Fruit fly (Drosophila melanogaster) whole organism, embryonic: ENCODE results near the gene Mlp84B.

Experiments used
- Awh ChIP-seq: fragments of 200-800 bp; sonication (Bioruptor generic); IDR thresholded peaks from 2 replicates; pipeline ENCODE4, ENCODE4 v1.3.6; 2022; ENCODE audit warnings: missing biosample characterization, missing genetic modification characterization
- CG11398 ChIP-seq: fragments of 200-800 bp; sonication (Bioruptor generic); optimal IDR thresholded peaks from 2 replicates; lab custom pipeline; 2016; ENCODE audit warnings: missing biosample characterization, missing genetic modification characterization
- CG13424 ChIP-seq: fragments of 200-800 bp; sonication (Bioruptor generic); optimal IDR thresholded peaks from 2 replicates; lab custom pipeline; 2019; ENCODE audit warnings: missing biosample characterization, mild to moderate bottlenecking, missing genetic modification characterization, moderate library complexity
- CG13624 ChIP-seq: fragments of 200-800 bp; sonication (Bioruptor generic); optimal IDR thresholded peaks from 2 replicates; lab custom pipeline; 2016; ENCODE audit warnings: missing biosample characterization, missing genetic modification characterization
- CG1529 ChIP-seq: fragments of 200-800 bp; sonication (Bioruptor generic); optimal IDR thresholded peaks from 3 replicates; lab custom pipeline; 2018; ENCODE audit warnings: missing biosample characterization, missing genetic modification characterization
- CG15601 ChIP-seq: fragments of 200-800 bp; sonication (Bioruptor generic); optimal IDR thresholded peaks from 3 replicates; lab custom pipeline; 2019; ENCODE audit warnings: missing biosample characterization, mild to moderate bottlenecking, missing genetic modification characterization, moderate library complexity
- CG16779 ChIP-seq: fragments of 200-800 bp; sonication (Bioruptor generic); IDR thresholded peaks from 2 replicates; pipeline ENCODE4 v1.3.6; 2022; ENCODE audit warnings: missing biosample characterization, missing genetic modification characterization
- CG17802 ChIP-seq: fragments of 200-800 bp; sonication (Bioruptor generic); optimal IDR thresholded peaks from 2 replicates; lab custom pipeline; 2018; ENCODE audit warnings: missing biosample characterization, mild to moderate bottlenecking, missing genetic modification characterization, moderate library complexity
- CG18764 ChIP-seq: fragments of 200-800 bp; sonication (Bioruptor generic); optimal IDR thresholded peaks from 3 replicates; lab custom pipeline; 2016; ENCODE audit warnings: missing biosample characterization, missing genetic modification characterization
- CG32767 ChIP-seq: fragments of 200-800 bp; sonication (Bioruptor generic); IDR thresholded peaks from 2 replicates; pipeline ENCODE4 v1.3.6; 2022; ENCODE audit warnings: missing biosample characterization, missing genetic modification characterization
- CG32772 ChIP-seq: fragments of 200-800 bp; sonication (Bioruptor generic); IDR thresholded peaks from 2 replicates; pipeline ENCODE4 v1.3.6; 2022; ENCODE audit warnings: missing biosample characterization, missing genetic modification characterization
- CG3407 ChIP-seq: fragments of 200-800 bp; sonication (Bioruptor generic); optimal IDR thresholded peaks from 2 replicates; lab custom pipeline; 2018; ENCODE audit warnings: missing biosample characterization, mild to moderate bottlenecking, missing genetic modification characterization
- CG34376 ChIP-seq: fragments of 200-800 bp; sonication (Bioruptor generic); optimal IDR thresholded peaks from 2 replicates; lab custom pipeline; 2018; ENCODE audit warnings: missing biosample characterization, mild to moderate bottlenecking, missing genetic modification characterization
- CG4360 ChIP-seq: fragments of 200-800 bp; sonication (Bioruptor generic); IDR thresholded peaks from 2 replicates; pipeline ENCODE4 v1.3.6; 2022; ENCODE audit warnings: missing biosample characterization, missing genetic modification characterization
- CG5953 ChIP-seq: fragments of 200-800 bp; sonication (Bioruptor generic); IDR thresholded peaks from 2 replicates; pipeline ENCODE4 v1.3.6; 2022; ENCODE audit warnings: missing biosample characterization, missing genetic modification characterization
- CG6791 ChIP-seq: fragments of 200-800 bp; sonication (Bioruptor generic); IDR thresholded peaks from 3 replicates; pipeline ENCODE4 v1.3.6; 2022; ENCODE audit warnings: missing biosample characterization, missing genetic modification characterization; ENCODE audit not compliant: partially characterized antibody
- CG7786 ChIP-seq: fragments of 200-800 bp; sonication (Bioruptor generic); optimal IDR thresholded peaks from 2 replicates; lab custom pipeline; 2016; ENCODE audit warnings: missing biosample characterization, missing genetic modification characterization
- CG8281 ChIP-seq: fragments of 200-800 bp; sonication (Bioruptor generic); optimal IDR thresholded peaks from 2 replicates; lab custom pipeline; 2018; ENCODE audit warnings: missing biosample characterization, mild to moderate bottlenecking, missing genetic modification characterization, moderate library complexity
- CG8944 ChIP-seq: fragments of 200-800 bp; sonication (Bioruptor generic); optimal IDR thresholded peaks from 3 replicates; lab custom pipeline; 2016; ENCODE audit warnings: missing biosample characterization, missing genetic modification characterization
- CG9437 ChIP-seq: fragments of 200-800 bp; sonication (Bioruptor generic); optimal IDR thresholded peaks from 2 replicates; lab custom pipeline; 2018; ENCODE audit warnings: missing biosample characterization, mild to moderate bottlenecking, missing genetic modification characterization
- CG9797 ChIP-seq: fragments of 200-800 bp; sonication (Bioruptor generic); optimal IDR thresholded peaks from 3 replicates; lab custom pipeline; 2018; ENCODE audit warnings: missing biosample characterization, mild to moderate bottlenecking, missing genetic modification characterization
- CG9817 ChIP-seq: fragments of 200-800 bp; sonication (Bioruptor generic); optimal IDR thresholded peaks from 2 replicates; lab custom pipeline; 2018; ENCODE audit warnings: missing biosample characterization, mild to moderate bottlenecking, missing genetic modification characterization, moderate library complexity
- Deaf1 ChIP-seq: fragments of 200-800 bp; optimal IDR thresholded peaks from 3 replicates; lab custom pipeline; 2019; ENCODE audit warnings: missing biosample characterization, mild to moderate bottlenecking, missing genetic modification characterization, moderate library complexity
- Dp ChIP-seq: fragments of 200-800 bp; sonication (Bioruptor generic); optimal IDR thresholded peaks from 2 replicates; lab custom pipeline; 2018; ENCODE audit warnings: missing biosample characterization, mild to moderate bottlenecking, missing genetic modification characterization, moderate library complexity
- Fer1 ChIP-seq: fragments of 200-800 bp; sonication (Bioruptor generic); optimal IDR thresholded peaks from 2 replicates; lab custom pipeline; 2017; ENCODE audit warnings: missing biosample characterization, mild to moderate bottlenecking, missing genetic modification characterization
- Hey ChIP-seq: fragments of 200-800 bp; sonication (Bioruptor generic); optimal IDR thresholded peaks from 3 replicates; lab custom pipeline; 2018; ENCODE audit warnings: missing biosample characterization, mild to moderate bottlenecking, missing genetic modification characterization
- MTF-1 ChIP-seq: fragments of 200-800 bp; sonication (Bioruptor generic); optimal IDR thresholded peaks from 2 replicates; lab custom pipeline; 2018; ENCODE audit warnings: missing biosample characterization, mild to moderate bottlenecking, missing genetic modification characterization, borderline replicate concordance
- Mes4 ChIP-seq: fragments of 200-800 bp; sonication (Bioruptor generic); optimal IDR thresholded peaks from 2 replicates; lab custom pipeline; 2016; ENCODE audit warnings: missing biosample characterization, missing genetic modification characterization
- NfI ChIP-seq: fragments of 200-800 bp; sonication (Bioruptor generic); optimal IDR thresholded peaks from 3 replicates; lab custom pipeline; 2018; ENCODE audit warnings: missing biosample characterization, mild to moderate bottlenecking, missing genetic modification characterization, moderate library complexity
- Opbp ChIP-seq: fragments of 200-800 bp; sonication (Bioruptor generic); IDR thresholded peaks from 3 replicates; pipeline ENCODE4 v1.3.6; 2022; ENCODE audit warnings: missing biosample characterization, missing genetic modification characterization; ENCODE audit not compliant: partially characterized antibody
- Tbp ChIP-seq: fragments of >200 bp; optimal IDR thresholded peaks from 2 replicates; lab custom pipeline; 2018; ENCODE audit warnings: missing biosample characterization, missing genetic modification characterization
- al ChIP-seq: fragments of 200-800 bp; sonication (Bioruptor generic); IDR thresholded peaks from 2 replicates; pipeline ENCODE4 v1.3.6; 2022; ENCODE audit warnings: missing biosample characterization, missing genetic modification characterization
- cas ChIP-seq: fragments of 200-800 bp; sonication (Bioruptor generic); IDR thresholded peaks from 2 replicates; pipeline ENCODE4 v1.3.6; 2022; ENCODE audit warnings: missing biosample characterization, missing genetic modification characterization
- cato ChIP-seq: fragments of 200-800 bp; sonication (Bioruptor generic); optimal IDR thresholded peaks from 2 replicates; lab custom pipeline; 2016; ENCODE audit warnings: missing biosample characterization, missing genetic modification characterization, borderline replicate concordance
- ci ChIP-seq: fragments of 200-800 bp; sonication (Bioruptor generic); IDR thresholded peaks from 3 replicates; pipeline ENCODE4 v1.3.6; 2022; ENCODE audit warnings: missing biosample characterization, missing genetic modification characterization
- crol ChIP-seq: fragments of 200-800 bp; sonication (Bioruptor generic); IDR thresholded peaks from 2 replicates; pipeline ENCODE4 v1.3.6; 2022; ENCODE audit warnings: missing biosample characterization, missing genetic modification characterization
- ems ChIP-seq: fragments of 200-800 bp; sonication (Bioruptor generic); optimal IDR thresholded peaks from 3 replicates; lab custom pipeline; 2016; ENCODE audit warnings: missing biosample characterization, missing genetic modification characterization
- fd64A ChIP-seq: fragments of 200-800 bp; sonication (Bioruptor generic); optimal IDR thresholded peaks from 3 replicates; lab custom pipeline; 2018; ENCODE audit warnings: missing biosample characterization, mild to moderate bottlenecking, missing genetic modification characterization
- ftz-f1 ChIP-seq: fragments of 200-800 bp; sonication (Bioruptor generic); optimal IDR thresholded peaks from 2 replicates; lab custom pipeline; 2016; ENCODE audit warnings: missing biosample characterization, missing genetic modification characterization
- fu2 ChIP-seq: fragments of 200-800 bp; sonication (Bioruptor generic); optimal IDR thresholded peaks from 2 replicates; lab custom pipeline; 2016; ENCODE audit warnings: missing biosample characterization, missing genetic modification characterization
- gcm2 ChIP-seq: fragments of 200-800 bp; sonication (Bioruptor generic); optimal IDR thresholded peaks from 2 replicates; lab custom pipeline; 2016; ENCODE audit warnings: missing biosample characterization, missing genetic modification characterization
- ham ChIP-seq: fragments of 200-800 bp; sonication (Bioruptor generic); IDR thresholded peaks from 2 replicates; pipeline ENCODE4 v1.3.6; 2022; ENCODE audit warnings: missing biosample characterization, missing genetic modification characterization
- jigr1 ChIP-seq: fragments of 200-800 bp; sonication (Bioruptor generic); IDR thresholded peaks from 3 replicates; pipeline ENCODE4 v1.3.6; 2022; ENCODE audit warnings: missing biosample characterization, missing genetic modification characterization
- klu ChIP-seq: fragments of 200-800 bp; sonication (Bioruptor generic); IDR thresholded peaks from 2 replicates; pipeline ENCODE4 v1.3.6; 2022; ENCODE audit warnings: missing biosample characterization, missing genetic modification characterization
- nau ChIP-seq: fragments of 200-800 bp; sonication (Bioruptor generic); optimal IDR thresholded peaks from 3 replicates; lab custom pipeline; 2017; ENCODE audit warnings: missing biosample characterization, mild to moderate bottlenecking, missing genetic modification characterization, missing genetic modification reagents
- rib ChIP-seq: fragments of 200-800 bp; sonication (Bioruptor generic); IDR thresholded peaks from 2 replicates; pipeline ENCODE4 v1.3.6; 2022; ENCODE audit warnings: missing biosample characterization, missing genetic modification characterization
- row ChIP-seq: fragments of 200-800 bp; sonication (Bioruptor generic); IDR thresholded peaks from 3 replicates; pipeline ENCODE4 v1.3.6; 2022; ENCODE audit warnings: missing biosample characterization, missing genetic modification characterization
- sd ChIP-seq: fragments of 200-800 bp; sonication (Bioruptor generic); optimal IDR thresholded peaks from 3 replicates; lab custom pipeline; 2018; ENCODE audit warnings: missing biosample characterization, mild to moderate bottlenecking, missing genetic modification characterization, moderate library complexity
- wdn ChIP-seq: fragments of 200-800 bp; sonication (Bioruptor generic); IDR thresholded peaks from 2 replicates; pipeline ENCODE4 v1.3.6; 2022; ENCODE audit warnings: missing biosample characterization, missing genetic modification characterization
- z ChIP-seq: fragments of 200-800 bp; sonication (Bioruptor generic); IDR thresholded peaks from 3 replicates; pipeline ENCODE4 v1.3.6; 2022; ENCODE audit warnings: missing biosample characterization, missing genetic modification characterization
- zfh1 ChIP-seq: fragments of 200-800 bp; sonication (Bioruptor generic); IDR thresholded peaks from 3 replicates; pipeline ENCODE4 v1.3.6; 2022; ENCODE audit warnings: missing biosample characterization, missing genetic modification characterization
- zfh2 ChIP-seq: fragments of 200-800 bp; sonication (Bioruptor generic); optimal IDR thresholded peaks from 2 replicates; lab custom pipeline; 2016; ENCODE audit warnings: missing biosample characterization, missing genetic modification characterization

Mlp84B gene

DNA sequence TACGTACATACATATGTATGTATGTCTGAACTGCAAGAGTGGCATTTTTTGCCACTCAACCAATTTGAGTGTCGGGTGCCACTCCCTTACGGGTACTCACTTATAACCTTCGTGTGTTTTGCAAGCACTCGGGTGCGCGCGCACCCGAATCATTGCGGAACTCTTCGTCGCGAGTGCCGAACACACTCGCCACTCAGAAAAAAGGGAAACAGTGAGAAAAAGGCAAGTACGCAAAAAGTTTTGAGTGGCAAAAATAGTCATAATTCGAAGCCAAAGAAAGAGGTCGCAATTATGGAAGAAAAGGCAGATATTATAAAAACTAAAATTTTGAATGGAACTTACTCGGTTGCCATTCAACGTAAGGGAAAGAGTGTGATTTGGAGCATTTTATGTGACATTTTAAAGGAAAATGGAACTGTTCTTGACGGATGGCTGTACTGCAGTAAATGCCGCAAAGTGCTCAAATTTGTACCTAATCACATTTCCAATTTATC, 27.1 kb downstream of the Mlp84B start (continued):
- no peak for TF ChIP-seq CG34376
- TF ChIP-seq row (GFP tag; lab: Robert Waterston, UW) = 0 out of 3 replicates have a peak, but pooled peaks have one; percentile 6
- TF ChIP-seq CG7786 (GFP tag; lab: Kevin White, UChicago) = no peak
- no peak for TF ChIP-seq CG9797 (GFP tag; lab: Kevin White, UChicago)
- TF ChIP-seq nau (GFP tag; lab: Kevin White, UChicago) = no peak
- TF ChIP-seq jigr1 (GFP tag; lab: Robert Waterston, UW) = no peak
- no peak for TF ChIP-seq CG15601 (tag; lab: Kevin White, UChicago)
- no peak for TF ChIP-seq CG8281 (tag; lab: Kevin White, UChicago)
- peak; percentile 69 for TF ChIP-seq ftz-f1 (GFP tag; lab: Kevin White, UChicago)
- TF ChIP-seq sd = no peak
- no peak for TF ChIP-seq klu
- no peak for TF ChIP-seq NfI (GFP tag; lab: Kevin White, UChicago)
- peak; percentile 37 for TF ChIP-seq Fer1 (GFP tag; lab: Kevin White, UChicago)
- no peak for TF ChIP-seq CG13424
- no peak for TF ChIP-seq CG32772 (GFP tag; lab: Robert Waterston, UW)
- no peak for TF ChIP-seq Hey (tag; lab: Kevin White, UChicago)
- no peak for TF ChIP-seq CG16779 (GFP tag; lab: Robert Waterston, UW)
- no peak for TF ChIP-seq wdn (GFP tag; lab: Robert Waterston, UW)
- no peak for TF ChIP-seq Opbp (GFP tag; lab: Robert Waterston, UW)
- no peak for TF ChIP-seq MTF-1
- TF ChIP-seq ems (GFP tag; lab: Kevin White, UChicago) = no peak
- no peak for TF ChIP-seq CG6791 (GFP tag; lab: Robert Waterston, UW)
- TF ChIP-seq ham (GFP tag; lab: Robert Waterston, UW) = no peak
- TF ChIP-seq CG9817 = no peak
- no peak for TF ChIP-seq CG4360 (GFP tag; lab: Robert Waterston, UW)
- no peak for TF ChIP-seq CG18764
- TF ChIP-seq CG11398 (GFP tag; lab: Kevin White, UChicago) = no peak
- TF ChIP-seq CG9437 (GFP tag; lab: Kevin White, UChicago) = no peak
- no peak for TF ChIP-seq Awh (GFP tag; lab: Robert Waterston, UW)
- peak; percentile 97 for TF ChIP-seq Deaf1 (tag; lab: Kevin White, UChicago)
- TF ChIP-seq cato (GFP tag; lab: Kevin White, UChicago) = no peak
- TF ChIP-seq al (GFP tag; lab: Robert Waterston, UW) = no peak
- TF ChIP-seq crol (GFP tag; lab: Robert Waterston, UW) = no peak
- no peak for TF ChIP-seq Tbp (GFP tag; lab: Kevin White, UChicago)
- no peak for TF ChIP-seq CG8944 (GFP tag; lab: Kevin White, UChicago)
- TF ChIP-seq Mes4 (GFP tag; lab: Kevin White, UChicago) = no peak
- TF ChIP-seq CG5953 (GFP tag; lab: Robert Waterston, UW) = no peak
- no peak for TF ChIP-seq cas (GFP tag; lab: Robert Waterston, UW)
- no peak for TF ChIP-seq gcm2
- TF ChIP-seq zfh1 (GFP tag; lab: Robert Waterston, UW) = no peak
- 0 out of 3 replicates have a peak, but pooled peaks have one; percentile 28 for TF ChIP-seq ci (GFP tag; lab: Robert Waterston, UW)
- no peak for TF ChIP-seq fu2 (GFP tag; lab: Kevin White, UChicago)
- no peak for TF ChIP-seq CG3407 (GFP tag; lab: Kevin White, UChicago)
- 0 out of 2 replicates have a peak, but pooled peaks have one; percentile 20 for TF ChIP-seq CG32767
- no peak for TF ChIP-seq zfh2 (GFP tag; lab: Kevin White, UChicago)
- peak; percentile 33 for TF ChIP-seq CG13624
- TF ChIP-seq rib (GFP tag; lab: Robert Waterston, UW) = peak; percentile 48; the same call in 1 of the 2 replicates
- TF ChIP-seq z = peak; percentile 90
- no peak for TF ChIP-seq CG1529
- TF ChIP-seq CG17802 = no peak
- no peak for TF ChIP-seq fd64A (GFP tag; lab: Kevin White, UChicago)
- no peak for TF ChIP-seq Dp (GFP tag; lab: Kevin White, UChicago)
